Fruit fly (Drosophila melanogaster) whole organism, embryonic: ENCODE results near the gene scyl.

Source experiments
- Bgb ChIP-seq: fragments of 200-800 bp; sonication (Bioruptor generic); IDR thresholded peaks from 2 replicates; pipeline ENCODE4 v1.3.6; 2022; ENCODE audit warnings: missing biosample characterization, missing genetic modification characterization; ENCODE audit not compliant: partially characterized antibody
- CG10209 ChIP-seq: fragments of 200-800 bp; sonication (Bioruptor generic); optimal IDR thresholded peaks from 3 replicates; lab custom pipeline; 2017; ENCODE audit warnings: missing biosample characterization, mild to moderate bottlenecking, missing genetic modification characterization, missing genetic modification reagents
- CG10267 ChIP-seq: fragments of 200-800 bp; sonication (Bioruptor generic); optimal IDR thresholded peaks from 2 replicates; lab custom pipeline; 2018; ENCODE audit warnings: missing biosample characterization, mild to moderate bottlenecking, missing genetic modification characterization, moderate library complexity
- CG10431 ChIP-seq: fragments of 200-800 bp; sonication (Bioruptor generic); optimal IDR thresholded peaks from 3 replicates; lab custom pipeline; 2018; ENCODE audit warnings: missing biosample characterization, mild to moderate bottlenecking, missing genetic modification characterization
- CG10543 ChIP-seq: fragments of 200-800 bp; sonication (Bioruptor generic); optimal IDR thresholded peaks from 3 replicates; lab custom pipeline; 2017; ENCODE audit warnings: missing biosample characterization, mild to moderate bottlenecking, missing genetic modification characterization, moderate library complexity
- CG12659 ChIP-seq: fragments of 200-800 bp; sonication (Bioruptor generic); optimal IDR thresholded peaks from 3 replicates; lab custom pipeline; 2017; ENCODE audit warnings: mild to moderate bottlenecking, missing biosample characterization, missing genetic modification reagents, missing genetic modification characterization
- CG13123 ChIP-seq: fragments of 200-800 bp; sonication (Bioruptor generic); optimal IDR thresholded peaks from 2 replicates; lab custom pipeline; 2016; ENCODE audit warnings: missing biosample characterization, missing genetic modification characterization
- CG15696 ChIP-seq: fragments of 200-800 bp; sonication (Bioruptor generic); optimal IDR thresholded peaks from 2 replicates; lab custom pipeline; 2019; ENCODE audit warnings: missing biosample characterization, mild to moderate bottlenecking, missing genetic modification characterization, moderate library complexity
- CG16779 ChIP-seq: fragments of 200-800 bp; sonication (Bioruptor generic); IDR thresholded peaks from 2 replicates; pipeline ENCODE4 v1.3.6; 2022; ENCODE audit warnings: missing biosample characterization, missing genetic modification characterization
- CG17328 ChIP-seq: fragments of 200-800 bp; sonication (Bioruptor generic); IDR thresholded peaks from 2 replicates; pipeline ENCODE4 v1.3.6; 2022; ENCODE audit warnings: missing biosample characterization, missing genetic modification characterization
- CG31441 ChIP-seq: fragments of 200-800 bp; sonication (Bioruptor generic); IDR thresholded peaks from 2 replicates; pipeline ENCODE4 v1.3.6; 2022; ENCODE audit warnings: missing biosample characterization, missing genetic modification characterization
- CG34422 ChIP-seq: fragments of 200-800 bp; sonication (Bioruptor generic); IDR thresholded peaks from 3 replicates; pipeline ENCODE4 v1.3.6; 2022; ENCODE audit warnings: missing biosample characterization, missing genetic modification characterization
- CG6765 ChIP-seq: fragments of 200-800 bp; sonication (Bioruptor generic); optimal IDR thresholded peaks from 3 replicates; lab custom pipeline; 2017; ENCODE audit warnings: missing biosample characterization, mild to moderate bottlenecking, missing genetic modification characterization
- CG6791 ChIP-seq: fragments of 200-800 bp; sonication (Bioruptor generic); IDR thresholded peaks from 3 replicates; pipeline ENCODE4 v1.3.6; 2022; ENCODE audit warnings: missing biosample characterization, missing genetic modification characterization; ENCODE audit not compliant: partially characterized antibody
- CG8359 ChIP-seq: fragments of 200-800 bp; sonication (Bioruptor generic); optimal IDR thresholded peaks from 2 replicates; lab custom pipeline; 2017; ENCODE audit warnings: missing biosample characterization, mild to moderate bottlenecking, missing genetic modification characterization, borderline replicate concordance
- D19A ChIP-seq: fragments of 200-800 bp; optimal IDR thresholded peaks from 3 replicates; lab custom pipeline; 2019; ENCODE audit warnings: missing biosample characterization, mild to moderate bottlenecking, missing genetic modification characterization, moderate library complexity
- Eip74EF ChIP-seq, 2 experiments: fragments of 200-800 bp in 1 of 2; fragments of >200 bp in 1 of 2; sonication (Bioruptor generic) in 1 of 2; optimal IDR thresholded peaks; 2 replicates each; lab custom pipeline; 2017 to 2019; ENCODE audit warnings: missing biosample characterization in 2 of 2, missing genetic modification characterization in 2 of 2, mild to moderate bottlenecking in 1 of 2, moderate library complexity in 1 of 2
- Jarid2 ChIP-seq: fragments of 200-800 bp; sonication (Bioruptor generic); optimal IDR thresholded peaks from 3 replicates; lab custom pipeline; 2017; ENCODE audit warnings: mild to moderate bottlenecking, missing biosample characterization, missing genetic modification reagents, missing genetic modification characterization
- Mes4 ChIP-seq: fragments of 200-800 bp; sonication (Bioruptor generic); optimal IDR thresholded peaks from 2 replicates; lab custom pipeline; 2016; ENCODE audit warnings: missing biosample characterization, missing genetic modification characterization
- PHDP ChIP-seq: fragments of 200-800 bp; sonication (Bioruptor generic); optimal IDR thresholded peaks from 3 replicates; lab custom pipeline; 2018; ENCODE audit warnings: missing biosample characterization, mild to moderate bottlenecking, missing genetic modification characterization, moderate library complexity
- Side ChIP-seq: fragments of 200-800 bp; sonication (Bioruptor generic); optimal IDR thresholded peaks from 2 replicates; lab custom pipeline; 2016; ENCODE audit warnings: missing biosample characterization, missing genetic modification characterization
- Six4 ChIP-seq: fragments of 200-800 bp; sonication (Bioruptor generic); optimal IDR thresholded peaks from 2 replicates; lab custom pipeline; 2016; ENCODE audit warnings: missing biosample characterization, missing genetic modification characterization
- Xbp1 ChIP-seq: fragments of 200-800 bp; sonication (Bioruptor generic); optimal IDR thresholded peaks from 3 replicates; lab custom pipeline; 2016; ENCODE audit warnings: missing biosample characterization, mild to moderate bottlenecking, missing genetic modification characterization
- Xrp1 ChIP-seq: fragments of 200-800 bp; sonication (Bioruptor generic); IDR thresholded peaks from 2 replicates; pipeline ENCODE4 v1.3.6; 2022; ENCODE audit warnings: missing biosample characterization, missing genetic modification characterization
- bbx ChIP-seq: fragments of 200-800 bp; sonication (Bioruptor generic); IDR thresholded peaks from 2 replicates; pipeline ENCODE4 v1.3.6; 2022; ENCODE audit warnings: missing biosample characterization, missing genetic modification characterization; ENCODE audit not compliant: partially characterized antibody
- crol ChIP-seq: fragments of 200-800 bp; sonication (Bioruptor generic); IDR thresholded peaks from 2 replicates; pipeline ENCODE4 v1.3.6; 2022; ENCODE audit warnings: missing biosample characterization, missing genetic modification characterization
- disco-r ChIP-seq: fragments of 200-800 bp; sonication (Bioruptor generic); optimal IDR thresholded peaks from 2 replicates; lab custom pipeline; 2016; ENCODE audit warnings: missing biosample characterization, missing genetic modification characterization
- dpn ChIP-seq, 2 experiments: fragments of 200-800 bp; sonication (Bioruptor generic); optimal IDR thresholded peaks; 3 replicates each; lab custom pipeline; 2016; ENCODE audit warnings: missing biosample characterization in 2 of 2, missing genetic modification characterization in 2 of 2
- gcm2 ChIP-seq: fragments of 200-800 bp; sonication (Bioruptor generic); optimal IDR thresholded peaks from 2 replicates; lab custom pipeline; 2016; ENCODE audit warnings: missing biosample characterization, missing genetic modification characterization
- hth ChIP-seq: fragments of >200 bp; optimal IDR thresholded peaks from 2 replicates; lab custom pipeline; 2017; ENCODE audit warnings: inconsistent platforms
- kah ChIP-seq: fragments of 200-800 bp; sonication (Bioruptor generic); optimal IDR thresholded peaks from 2 replicates; lab custom pipeline; 2018; ENCODE audit warnings: missing biosample characterization, mild to moderate bottlenecking, missing genetic modification characterization
- kay ChIP-seq: fragments of 200-800 bp; sonication (Bioruptor generic); optimal IDR thresholded peaks from 2 replicates; lab custom pipeline; 2016; ENCODE audit warnings: missing biosample characterization, missing genetic modification characterization
- kni ChIP-seq: fragments of 200-800 bp; sonication (Bioruptor generic); optimal IDR thresholded peaks from 3 replicates; lab custom pipeline; 2017; ENCODE audit warnings: mild to moderate bottlenecking, missing biosample characterization, missing genetic modification reagents, missing genetic modification characterization
- lov ChIP-seq, 2 experiments: fragments of 200-800 bp in 1 of 2; fragments of >200 bp in 1 of 2; sonication (Bioruptor generic) in 1 of 2; IDR thresholded peaks in 1 of 2; optimal IDR thresholded peaks in 1 of 2; 2 replicates in 1 of 2; 3 replicates in 1 of 2; pipeline versions ENCODE4 v1.3.6 to Lab custom; 2017 to 2022; ENCODE audit warnings: missing biosample characterization in 1 of 2, missing genetic modification characterization in 1 of 2
- psq ChIP-seq: fragments of 200-800 bp; sonication (Bioruptor generic); optimal IDR thresholded peaks from 2 replicates; lab custom pipeline; 2017; ENCODE audit warnings: missing biosample characterization, missing genetic modification characterization
- row ChIP-seq: fragments of 200-800 bp; sonication (Bioruptor generic); IDR thresholded peaks from 3 replicates; pipeline ENCODE4 v1.3.6; 2022; ENCODE audit warnings: missing biosample characterization, missing genetic modification characterization
- shn ChIP-seq: fragments of 200-800 bp; sonication (Bioruptor generic); optimal IDR thresholded peaks from 3 replicates; lab custom pipeline; 2016; ENCODE audit warnings: missing biosample characterization, missing genetic modification characterization
- sob ChIP-seq: fragments of 200-800 bp; sonication (Bioruptor generic); IDR thresholded peaks from 2 replicates; pipeline ENCODE4 v1.3.6; 2022; ENCODE audit warnings: missing biosample characterization, missing genetic modification characterization
- ssp ChIP-seq: fragments of 200-800 bp; sonication (Bioruptor generic); IDR thresholded peaks from 2 replicates; pipeline ENCODE4 v1.3.6; 2022; ENCODE audit warnings: missing biosample characterization, missing genetic modification characterization
- stwl ChIP-seq: fragments of 200-800 bp; sonication (Bioruptor generic); optimal IDR thresholded peaks from 3 replicates; lab custom pipeline; 2018; ENCODE audit warnings: missing biosample characterization, mild to moderate bottlenecking, missing genetic modification characterization, moderate library complexity
- sug ChIP-seq: fragments of 200-800 bp; optimal IDR thresholded peaks from 2 replicates; lab custom pipeline; 2019; ENCODE audit warnings: missing biosample characterization, mild to moderate bottlenecking, missing genetic modification characterization, moderate library complexity
- tll ChIP-seq, 2 experiments: fragments of 200-800 bp in 1 of 2; fragments of >200 bp in 1 of 2; sonication (Bioruptor generic) in 1 of 2; optimal IDR thresholded peaks; 2 replicates each; lab custom pipeline; 2017 to 2019; ENCODE audit warnings: missing biosample characterization in 2 of 2, missing genetic modification characterization in 2 of 2, mild to moderate bottlenecking in 1 of 2, moderate library complexity in 1 of 2
- twi ChIP-seq: fragments of 200-800 bp; optimal IDR thresholded peaks from 2 replicates; lab custom pipeline; 2019; ENCODE audit warnings: missing biosample characterization, mild to moderate bottlenecking, missing genetic modification characterization, moderate library complexity
- tx ChIP-seq: fragments of 200-800 bp; sonication (Bioruptor generic); optimal IDR thresholded peaks from 2 replicates; lab custom pipeline; 2016; ENCODE audit warnings: missing biosample characterization, missing genetic modification characterization
- vnd ChIP-seq: fragments of 200-800 bp; sonication (Bioruptor generic); IDR thresholded peaks from 3 replicates; pipeline ENCODE4 v1.3.6; 2022; ENCODE audit warnings: missing biosample characterization, missing genetic modification characterization; ENCODE audit not compliant: partially characterized antibody
- zf30C ChIP-seq: fragments of 200-800 bp; sonication (Bioruptor generic); optimal IDR thresholded peaks from 3 replicates; lab custom pipeline; 2018; ENCODE audit warnings: missing biosample characterization, mild to moderate bottlenecking, missing genetic modification characterization

The scyl gene

dm6 chr3L:11261456-11262082 lies 9.5 kb downstream of the scyl start (continued):
- TF ChIP-seq CG10209 (peak; percentile 82), kay (GFP tag; lab: Kevin White, UChicago) (peak; percentile 49), gcm2 (GFP tag; lab: Kevin White, UChicago) (no peak), sug (tag; lab: Kevin White, UChicago) (peak; percentile 54), Eip74EF (GFP tag; optimal IDR thresholded peaks at IDR 0.05; lab: Kevin White, UChicago) (peak in 1 of 2 experiments; percentile 95), psq (GFP tag; lab: Kevin White, UChicago) (no peak), stwl (peak; percentile 31), Jarid2 (peak; percentile 34), tx (GFP tag; lab: Kevin White, UChicago) (no peak), Xrp1 (GFP tag; lab: Robert Waterston, UW) (peak; percentile 93), Side (GFP tag; lab: Kevin White, UChicago) (no peak), Xbp1 (GFP tag; lab: Kevin White, UChicago) (peak; percentile 77), twi (tag; lab: Kevin White, UChicago) (peak; percentile 83), CG16779 (GFP tag; lab: Robert Waterston, UW) (no peak), Six4 (GFP tag; lab: Kevin White, UChicago) (peak; percentile 54), ssp (GFP tag; lab: Robert Waterston, UW) (peak; percentile 73), sob (GFP tag; lab: Robert Waterston, UW) (peak; percentile 75), CG17328 (GFP tag; lab: Robert Waterston, UW) (peak; percentile 92), D19A (peak; percentile 92), CG12659 (GFP tag; lab: Kevin White, UChicago) (peak; percentile 83), CG6765 (GFP tag; lab: Kevin White, UChicago) (no peak), tll (GFP tag; optimal IDR thresholded peaks at IDR 0.05; lab: Kevin White, UChicago) (peak in 1 of 2 experiments; percentile 44), CG8359 (GFP tag; lab: Kevin White, UChicago) (peak; percentile 37), Bgb (GFP tag; lab: Robert Waterston, UW) (no peak), PHDP (tag; lab: Kevin White, UChicago) (peak; percentile 94), hth (lab: Kevin White, UChicago) (no peak), crol (GFP tag; lab: Robert Waterston, UW) (peak; percentile 22; the same call in 1 of the 2 replicates), bbx (no peak), CG10267 (peak; percentile 84), kni (GFP tag; lab: Kevin White, UChicago) (no peak), CG10543 (GFP tag; lab: Kevin White, UChicago) (no peak), shn (GFP tag; lab: Kevin White, UChicago) (no peak), kah (GFP tag; lab: Kevin White, UChicago) (peak; percentile 86), zf30C (GFP tag; lab: Kevin White, UChicago) (no peak), dpn (GFP tag; optimal IDR thresholded peaks at IDR 0.05; lab: Kevin White, UChicago) (peak in 1 of 2 experiments; percentile 75), lov (optimal IDR thresholded peaks at IDR 0.05; lab: Kevin White, UChicago) (no peak), lov (GFP tag; IDR thresholded peaks at IDR 0.05; lab: Robert Waterston, UW) (no peak), CG13123 (GFP tag; lab: Kevin White, UChicago) (peak; percentile 57), CG15696 (tag; lab: Kevin White, UChicago) (peak; percentile 91), CG10431 (GFP tag; lab: Kevin White, UChicago) (peak; percentile 42), CG6791 (GFP tag; lab: Robert Waterston, UW) (no peak), disco-r (GFP tag; lab: Kevin White, UChicago) (no peak), row (GFP tag; lab: Robert Waterston, UW) (peak; percentile 81), vnd (GFP tag; lab: Robert Waterston, UW) (no peak), CG31441 (GFP tag; lab: Robert Waterston, UW) (peak; percentile 92), Mes4 (GFP tag; lab: Kevin White, UChicago) (no peak), CG34422 (GFP tag; lab: Robert Waterston, UW) (peak; percentile 79)
